Fruit fly (Drosophila melanogaster): Measurements from ENCODE around the gene spen.

Gene spen

dm6 chr2L:138063-138462, 20.8 kb upstream of the spen start:
- TF ChIP-seq Myc (optimal IDR thresholded peaks at IDR 0.05), result no peak
- no peak for TF ChIP-seq ttk (optimal IDR thresholded peaks at IDR 0.05)
- no peak for TF ChIP-seq Sin3A (optimal IDR thresholded peaks at IDR 0.05)
- no peak for TF ChIP-seq h (optimal IDR thresholded peaks at IDR 0.05)
- TF ChIP-seq insv (optimal IDR thresholded peaks at IDR 0.05), result no peak
- no peak for TF ChIP-seq psq (optimal IDR thresholded peaks at IDR 0.05)

- no peak for TF ChIP-seq psq (optimal IDR thresholded peaks at IDR 0.05)
- TF ChIP-seq ttk (optimal IDR thresholded peaks at IDR 0.05), result no peak
- no peak for TF ChIP-seq h (optimal IDR thresholded peaks at IDR 0.05)
- TF ChIP-seq insv (optimal IDR thresholded peaks at IDR 0.05), result no peak
- no peak for TF ChIP-seq Sin3A (optimal IDR thresholded peaks at IDR 0.05)
- TF ChIP-seq Myc (optimal IDR thresholded peaks at IDR 0.05), result no peak
These were observed 19.2 kb upstream of the spen start for dm6 chr2L:139610-140009.

dm6 chr2L:140849-141248, 18.0 kb upstream of the spen start, which contains the start of the genes CG31975 and ovm:
Gene CG31975 (minus strand): TSS chr2L:140992.
Gene ovm (minus strand): TSS chr2L:140992.
- TF ChIP-seq insv (optimal IDR thresholded peaks at IDR 0.05), result no peak

- TF ChIP-seq psq (optimal IDR thresholded peaks at IDR 0.05) (no peak), insv (optimal IDR thresholded peaks at IDR 0.05) (no peak), Sin3A (optimal IDR thresholded peaks at IDR 0.05) (no peak), Myc (optimal IDR thresholded peaks at IDR 0.05) (no peak), h (optimal IDR thresholded peaks at IDR 0.05) (no peak)
These were observed 15.7 kb upstream of the spen start, which contains the start of the genes CG31974 and CG11454 for dm6 chr2L:143088-143487. Gene CG31974 (minus strand): TSS chr2L:143091. Gene CG11454 (plus strand): TSS chr2L:143323.

- no peak for TF ChIP-seq psq (optimal IDR thresholded peaks at IDR 0.05)
- TF ChIP-seq insv (optimal IDR thresholded peaks at IDR 0.05), result no peak
- no peak for TF ChIP-seq h (optimal IDR thresholded peaks at IDR 0.05)
- no peak for TF ChIP-seq ttk (optimal IDR thresholded peaks at IDR 0.05)
- no peak for TF ChIP-seq Sin3A (optimal IDR thresholded peaks at IDR 0.05)
These were observed 12.3 kb upstream of the spen start for dm6 chr2L:146503-146902.

- TF ChIP-seq Myc (optimal IDR thresholded peaks at IDR 0.05) (no peak), insv (optimal IDR thresholded peaks at IDR 0.05) (no peak)
These were observed 5.7 kb upstream of the spen start, which contains the start of gene CG42399 for dm6 chr2L:153142-153541. Gene CG42399 (minus strand): TSS chr2L:153300.

dm6 chr2L:155215-155712, 3.6 kb upstream of the spen start, which contains the start of gene Pus10:
Gene Pus10 (minus strand): TSS chr2L:155305.
- no peak for TF ChIP-seq h (optimal IDR thresholded peaks at IDR 0.05)
- TF ChIP-seq insv (optimal IDR thresholded peaks at IDR 0.05), result no peak
- no peak for TF ChIP-seq Myc (optimal IDR thresholded peaks at IDR 0.05)
- TF ChIP-seq psq (optimal IDR thresholded peaks at IDR 0.05), result no peak
- no peak for TF ChIP-seq Sin3A (optimal IDR thresholded peaks at IDR 0.05)
- no peak for TF ChIP-seq ttk (optimal IDR thresholded peaks at IDR 0.05)

dm6 chr2L:155994-156393, 2.8 kb upstream of the spen start, which contains the start of gene CG3436:
Gene CG3436 (plus strand): TSS chr2L:156029.
- no peak for TF ChIP-seq h (optimal IDR thresholded peaks at IDR 0.05)
- TF ChIP-seq ttk (optimal IDR thresholded peaks at IDR 0.05), result no peak
- no peak for TF ChIP-seq Sin3A (optimal IDR thresholded peaks at IDR 0.05)
- TF ChIP-seq insv (optimal IDR thresholded peaks at IDR 0.05), result no peak
- TF ChIP-seq Myc (optimal IDR thresholded peaks at IDR 0.05), result no peak
- no peak for TF ChIP-seq psq (optimal IDR thresholded peaks at IDR 0.05)

- TF ChIP-seq h (optimal IDR thresholded peaks at IDR 0.05) (no peak), insv (optimal IDR thresholded peaks at IDR 0.05) (no peak), ttk (optimal IDR thresholded peaks at IDR 0.05) (no peak), Myc (optimal IDR thresholded peaks at IDR 0.05) (no peak)
These were observed 2.0 kb downstream of the spen start for dm6 chr2L:160581-161452.

- TF ChIP-seq h (optimal IDR thresholded peaks at IDR 0.05) (no peak), Myc (optimal IDR thresholded peaks at IDR 0.05) (no peak), ttk (optimal IDR thresholded peaks at IDR 0.05) (no peak), insv (optimal IDR thresholded peaks at IDR 0.05) (no peak), Sin3A (optimal IDR thresholded peaks at IDR 0.05) (no peak), psq (optimal IDR thresholded peaks at IDR 0.05) (no peak)
These were observed 2.8 kb downstream of the spen start for dm6 chr2L:161453-162175.

dm6 chr2L:162208-162607, 3.4 kb downstream of the spen start:
- TF ChIP-seq h (optimal IDR thresholded peaks at IDR 0.05), result no peak
- no peak for TF ChIP-seq Myc (optimal IDR thresholded peaks at IDR 0.05)
- TF ChIP-seq Sin3A (optimal IDR thresholded peaks at IDR 0.05), result no peak
- no peak for TF ChIP-seq ttk (optimal IDR thresholded peaks at IDR 0.05)
- TF ChIP-seq insv (optimal IDR thresholded peaks at IDR 0.05), result no peak
- TF ChIP-seq psq (optimal IDR thresholded peaks at IDR 0.05), result no peak

dm6 chr2L:163229-163628, 4.4 kb downstream of the spen start:
- TF ChIP-seq Sin3A (optimal IDR thresholded peaks at IDR 0.05), result no peak
